Worm (Caenorhabditis elegans) whole organism, mixed stage, embryonic: ENCODE data around the gene F49F1.5.
"Not testable (repeated sequence)": the region's sequence is repeated elsewhere in the genome, so short reads cannot be mapped to it uniquely, and the experiment has no call there.

Experiments
- M03D4.4 ChIP-seq: sonication (generic microtip); optimal IDR thresholded peaks from 2 replicates; lab custom pipeline; 2017; ENCODE audit warnings: mild to moderate bottlenecking, missing genetic modification characterization, missing compliant biosample characterization
- bed-3 ChIP-seq: fragments of 200-800 bp; sonication (Bioruptor generic); optimal IDR thresholded peaks from 3 replicates; lab custom pipeline; 2018; ENCODE audit warnings: mild to moderate bottlenecking, missing genetic modification characterization, moderate library complexity, missing compliant biosample characterization
- blmp-1 ChIP-seq: fragments of 150-350 bp; optimal IDR thresholded peaks from 2 replicates; lab custom pipeline; 2014; ENCODE audit warnings: missing biosample characterization, missing genetic modification characterization
- ceh-39 ChIP-seq: fragments of 150-350 bp; optimal IDR thresholded peaks from 2 replicates; lab custom pipeline; 2014; ENCODE audit warnings: missing biosample characterization, missing genetic modification characterization
- ceh-43 ChIP-seq: fragments of 200-800 bp; sonication (Bioruptor generic); optimal IDR thresholded peaks from 2 replicates; lab custom pipeline; 2018; ENCODE audit warnings: mild to moderate bottlenecking, missing genetic modification characterization, moderate library complexity, missing compliant biosample characterization
- ceh-83 ChIP-seq: fragments of 200-800 bp; sonication (Bioruptor generic); optimal IDR thresholded peaks from 2 replicates; lab custom pipeline; 2018; ENCODE audit warnings: mild to moderate bottlenecking, missing genetic modification characterization, missing compliant biosample characterization
- ces-1 ChIP-seq: fragments of 150-350 bp; optimal IDR thresholded peaks from 2 replicates; lab custom pipeline; 2014; ENCODE audit warnings: missing biosample characterization, missing genetic modification reagents, missing genetic modification characterization
- cnd-1 ChIP-seq: fragments of 200-800 bp; sonication (Bioruptor generic); optimal IDR thresholded peaks from 2 replicates; lab custom pipeline; 2018; ENCODE audit warnings: mild to moderate bottlenecking, missing genetic modification characterization, missing compliant biosample characterization
- drap-1 ChIP-seq: fragments of 200-800 bp; sonication (Bioruptor generic); optimal IDR thresholded peaks from 3 replicates; lab custom pipeline; 2018; ENCODE audit warnings: mild to moderate bottlenecking, missing genetic modification characterization, missing compliant biosample characterization
- elt-1 ChIP-seq: sonication (generic microtip); optimal IDR thresholded peaks from 2 replicates; lab custom pipeline; 2017; ENCODE audit warnings: missing genetic modification characterization, mild to moderate bottlenecking, missing compliant biosample characterization, antibody characterized with exemption, moderate library complexity, borderline replicate concordance; ENCODE audit not compliant: insufficient read depth
- elt-3 ChIP-seq: fragments of 150-350 bp; optimal IDR thresholded peaks from 2 replicates; lab custom pipeline; 2014; ENCODE audit warnings: missing biosample characterization, missing genetic modification characterization
- flh-1 ChIP-seq: fragments of 200-800 bp; sonication (Bioruptor generic); optimal IDR thresholded peaks from 2 replicates; lab custom pipeline; 2018; ENCODE audit warnings: mild to moderate bottlenecking, missing genetic modification characterization, moderate library complexity, missing compliant biosample characterization
- ham-2 ChIP-seq: fragments of 200-800 bp; sonication (Bioruptor generic); optimal IDR thresholded peaks from 2 replicates; lab custom pipeline; 2018; ENCODE audit warnings: mild to moderate bottlenecking, missing genetic modification characterization, missing compliant biosample characterization
- hlh-1 ChIP-seq: fragments of 150-350 bp; optimal IDR thresholded peaks from 2 replicates; lab custom pipeline; 2014; ENCODE audit warnings: missing biosample characterization, missing genetic modification reagents, missing genetic modification characterization
- lin-13 ChIP-seq: fragments of 150-350 bp; optimal IDR thresholded peaks from 2 replicates; lab custom pipeline; 2014; ENCODE audit warnings: missing biosample characterization, missing genetic modification characterization
- lsy-2 ChIP-seq: fragments of 150-350 bp; optimal IDR thresholded peaks from 2 replicates; lab custom pipeline; 2014; ENCODE audit warnings: missing biosample characterization, missing genetic modification characterization
- mab-5 ChIP-seq: fragments of 150-350 bp; optimal IDR thresholded peaks from 2 replicates; lab custom pipeline; 2014; ENCODE audit warnings: missing biosample characterization, missing genetic modification characterization
- mep-1 ChIP-seq: fragments of 150-350 bp; optimal IDR thresholded peaks from 2 replicates; lab custom pipeline; 2017; ENCODE audit warnings: missing biosample characterization, missing genetic modification reagents, missing genetic modification characterization, inconsistent platforms
- mls-2 ChIP-seq: sonication (generic microtip); optimal IDR thresholded peaks from 2 replicates; lab custom pipeline; 2016; ENCODE audit warnings: mild to moderate bottlenecking, missing genetic modification characterization, moderate library complexity, missing compliant biosample characterization
- nhr-12 ChIP-seq: fragments of 150-350 bp; optimal IDR thresholded peaks from 2 replicates; lab custom pipeline; 2014; ENCODE audit warnings: missing biosample characterization, missing genetic modification characterization
- nhr-2 ChIP-seq: fragments of 150-350 bp; optimal IDR thresholded peaks from 2 replicates; lab custom pipeline; 2014; ENCODE audit warnings: missing biosample characterization, missing genetic modification characterization
- nhr-237 ChIP-seq: fragments of 150-350 bp; optimal IDR thresholded peaks from 2 replicates; lab custom pipeline; 2014; ENCODE audit warnings: missing biosample characterization, missing genetic modification characterization
- nhr-28 ChIP-seq: fragments of 150-350 bp; optimal IDR thresholded peaks from 2 replicates; lab custom pipeline; 2014; ENCODE audit warnings: missing biosample characterization, missing genetic modification characterization
- nhr-76 ChIP-seq: sonication (generic microtip); optimal IDR thresholded peaks from 2 replicates; lab custom pipeline; 2017; ENCODE audit warnings: missing biosample characterization, missing genetic modification characterization
- pha-4 ChIP-seq: fragments of 150-350 bp; optimal IDR thresholded peaks from 2 replicates; lab custom pipeline; 2018; ENCODE audit warnings: missing biosample characterization, missing genetic modification reagents, missing genetic modification characterization
- snpc-4 ChIP-seq: fragments of 150-350 bp; optimal IDR thresholded peaks from 2 replicates; lab custom pipeline; 2014; ENCODE audit warnings: missing biosample characterization, missing genetic modification characterization
- sptf-1 ChIP-seq: sonication (generic microtip); optimal IDR thresholded peaks from 2 replicates; lab custom pipeline; 2017; ENCODE audit warnings: mild to moderate bottlenecking, missing genetic modification characterization, moderate library complexity, missing compliant biosample characterization
- tbx-8 ChIP-seq: fragments of 200-800 bp; sonication (Bioruptor generic); optimal IDR thresholded peaks from 2 replicates; lab custom pipeline; 2018; ENCODE audit warnings: mild to moderate bottlenecking, missing genetic modification characterization, moderate library complexity, missing compliant biosample characterization
- unc-120 ChIP-seq: sonication (generic microtip); optimal IDR thresholded peaks from 2 replicates; lab custom pipeline; 2017; ENCODE audit warnings: missing genetic modification characterization, missing compliant biosample characterization; ENCODE audit not compliant: poor library complexity, severe bottlenecking
- unc-39 ChIP-seq: fragments of 150-350 bp; optimal IDR thresholded peaks from 2 replicates; lab custom pipeline; 2014; ENCODE audit warnings: missing biosample characterization, missing genetic modification characterization
- unc-62 ChIP-seq: fragments of 150-350 bp; optimal IDR thresholded peaks from 2 replicates; lab custom pipeline; 2014; ENCODE audit warnings: missing biosample characterization, missing genetic modification reagents, missing genetic modification characterization
- zip-8 ChIP-seq: fragments of 150-350 bp; optimal IDR thresholded peaks from 2 replicates; lab custom pipeline; 2014; ENCODE audit warnings: missing biosample characterization, missing genetic modification characterization
- ztf-11 ChIP-seq: fragments of 150-350 bp; optimal IDR thresholded peaks from 2 replicates; lab custom pipeline; 2014; ENCODE audit warnings: missing biosample characterization, missing genetic modification characterization

F49F1.5 gene

ce11 chrIV:4125657-4126056 lies 5.4 kb upstream of the F49F1.5 start, which contains the start of gene F49F1.7:
TSS of gene F49F1.7 (minus strand) at chrIV:4125757.
- not testable (repeated sequence) for TF ChIP-seq ceh-83; blmp-1 (tag; lab: Kevin White, UChicago); pha-4 (tag; lab: Kevin White, UChicago)

DNA sequence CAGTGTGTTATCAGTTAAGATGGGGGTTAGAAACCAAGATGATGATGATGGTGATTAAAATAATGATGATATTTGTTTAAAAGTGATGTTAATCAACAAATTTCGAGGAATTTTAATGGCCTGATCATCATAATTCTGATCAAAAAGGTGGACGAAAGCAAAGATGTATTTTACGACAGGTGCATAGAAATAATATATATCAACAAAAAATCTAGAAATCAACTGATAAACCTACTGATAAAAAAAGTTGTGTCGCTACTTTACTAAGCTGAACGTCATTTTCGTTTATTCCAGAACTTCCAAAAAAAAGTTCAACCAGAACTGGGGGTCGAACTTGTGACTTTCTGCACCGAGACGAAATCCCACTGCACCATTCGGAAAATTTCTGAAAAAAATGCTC lies 2.9 kb upstream of the F49F1.5 start, which contains the start of gene mul-1:
mul-1 (minus strand) TSS at position 84 of the 400 bp plus-strand sequence.
- TF ChIP-seq elt-3 (tag; lab: Kevin White, UChicago): no peak
- no peak for TF ChIP-seq lsy-2 (tag; lab: Kevin White, UChicago)
- no peak for TF ChIP-seq hlh-1 (tag; lab: Kevin White, UChicago)

ce11 chrIV:4121055-4121454 lies 840 bp upstream of the F49F1.5 start:
- TF ChIP-seq unc-120 (tag; lab: Kevin White, UChicago): no peak
- TF ChIP-seq zip-8 (tag; lab: Kevin White, UChicago): no peak
- no peak for TF ChIP-seq pha-4 (tag; lab: Kevin White, UChicago)
- no peak for TF ChIP-seq lin-13 (tag; lab: Kevin White, UChicago)
- no peak for TF ChIP-seq mls-2 (tag; lab: Kevin White, UChicago)
- TF ChIP-seq ceh-39 (tag; lab: Kevin White, UChicago): no peak
- no peak for TF ChIP-seq hlh-1 (tag; lab: Kevin White, UChicago)
- TF ChIP-seq unc-39 (tag; lab: Kevin White, UChicago): no peak
- TF ChIP-seq cnd-1 (tag; lab: Kevin White, UChicago): no peak
- no peak for TF ChIP-seq nhr-237 (tag; lab: Kevin White, UChicago)

DNA sequence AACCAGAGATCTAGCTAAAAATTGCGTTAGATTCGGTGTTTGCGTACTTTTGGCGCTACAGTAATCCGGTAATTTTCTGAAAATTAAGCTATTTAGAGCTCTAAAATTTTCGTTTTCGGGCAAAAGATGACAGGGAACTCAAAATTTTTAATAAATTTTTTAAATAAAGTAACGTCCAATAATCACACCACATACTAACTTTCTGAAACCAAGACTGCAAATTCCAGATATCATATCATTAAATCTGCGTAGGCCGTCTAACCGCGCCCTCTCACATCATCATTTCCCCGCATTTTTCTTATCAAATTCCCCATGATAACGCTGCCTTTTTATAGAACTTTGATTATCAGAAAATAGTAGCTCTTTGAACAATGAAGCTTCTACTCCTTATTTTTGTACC lies 2.8 kb downstream of the F49F1.5 start, which contains the start of gene drd-50:
drd-50 (plus strand) TSS at position 301 of the 400 bp plus-strand sequence.
- TF ChIP-seq nhr-28 (tag; lab: Kevin White, UChicago) (no peak), drap-1 (no peak), flh-1 (GFP tag; lab: Kevin White, UChicago) (no peak), elt-1 (tag; lab: Kevin White, UChicago) (no peak), ztf-11 (tag; lab: Kevin White, UChicago) (no peak), snpc-4 (tag; lab: Kevin White, UChicago) (no peak), nhr-237 (tag; lab: Kevin White, UChicago) (no peak), lin-13 (tag; lab: Kevin White, UChicago) (no peak), nhr-2 (tag; lab: Kevin White, UChicago) (no peak), pha-4 (tag; lab: Kevin White, UChicago) (no peak), mep-1 (tag; lab: Kevin White, UChicago) (no peak), tbx-8 (GFP tag; lab: Kevin White, UChicago) (no peak), sptf-1 (tag; lab: Kevin White, UChicago) (no peak), elt-3 (tag; lab: Kevin White, UChicago) (no peak), mab-5 (tag; lab: Kevin White, UChicago) (no peak), unc-39 (tag; lab: Kevin White, UChicago) (no peak)

- TF ChIP-seq zip-8 (tag; lab: Kevin White, UChicago) (no peak), tbx-8 (GFP tag; lab: Kevin White, UChicago) (no peak), unc-120 (tag; lab: Kevin White, UChicago) (no peak), elt-3 (tag; lab: Kevin White, UChicago) (no peak), M03D4.4 (tag; lab: Kevin White, UChicago) (no peak), drap-1 (no peak), unc-39 (tag; lab: Kevin White, UChicago) (no peak), nhr-76 (tag; lab: Kevin White, UChicago) (no peak), nhr-28 (tag; lab: Kevin White, UChicago) (no peak), nhr-12 (tag; lab: Kevin White, UChicago) (no peak), flh-1 (GFP tag; lab: Kevin White, UChicago) (no peak)
Measured at ce11 chrIV:4115634-4116033, 4.6 kb downstream of the F49F1.5 start, which contains the start of the genes F49F1.4 and F49F1.2. TSS of gene F49F1.4 (minus strand) at chrIV:4115734. TSS of gene F49F1.2 (plus strand) at chrIV:4115943.

- TF ChIP-seq lsy-2 (tag; lab: Kevin White, UChicago) (no peak), unc-39 (tag; lab: Kevin White, UChicago) (no peak), elt-3 (tag; lab: Kevin White, UChicago) (no peak), lin-13 (tag; lab: Kevin White, UChicago) (no peak), mep-1 (tag; lab: Kevin White, UChicago) (no peak), pha-4 (tag; lab: Kevin White, UChicago) (no peak), hlh-1 (tag; lab: Kevin White, UChicago) (no peak), ham-2 (GFP tag; lab: Kevin White, UChicago) (no peak), nhr-12 (tag; lab: Kevin White, UChicago) (no peak), mab-5 (tag; lab: Kevin White, UChicago) (no peak), ceh-43 (GFP tag; lab: Kevin White, UChicago) (no peak), drap-1 (no peak), ceh-39 (tag; lab: Kevin White, UChicago) (no peak), blmp-1 (tag; lab: Kevin White, UChicago) (no peak), ztf-11 (tag; lab: Kevin White, UChicago) (no peak), nhr-76 (tag; lab: Kevin White, UChicago) (no peak), cnd-1 (tag; lab: Kevin White, UChicago) (no peak), bed-3 (GFP tag; lab: Kevin White, UChicago) (no peak), unc-62 (GFP tag; lab: Kevin White, UChicago) (no peak), ces-1 (no peak)
Measured at ce11 chrIV:4114526-4114925, 5.7 kb downstream of the F49F1.5 start, which contains the start of gene F49F1.15. TSS of gene F49F1.15 (minus strand) at chrIV:4114626.
